Fruit fly (Drosophila melanogaster): ENCODE measurements around the gene Stam.

Gene Stam

dm6 chr2L:10856328-10856942 is 1.9 kb upstream of the Stam start, which contains the start of gene Dnz1 (continued):
- no peak for TF ChIP-seq CG15601 (tag; optimal IDR thresholded peaks at IDR 0.05)
- no peak for TF ChIP-seq sr (GFP tag; IDR thresholded peaks at IDR 0.05)
- no peak for TF ChIP-seq C15 (GFP tag; IDR thresholded peaks at IDR 0.05)
- TF ChIP-seq Bteb2 (GFP tag; optimal IDR thresholded peaks at IDR 0.05): no peak
- no peak for TF ChIP-seq Gsc (GFP tag; IDR thresholded peaks at IDR 0.05)
- TF ChIP-seq CG9932 (GFP tag; IDR thresholded peaks at IDR 0.05): peak; percentile 92
- TF ChIP-seq dpn (GFP tag; optimal IDR thresholded peaks at IDR 0.05): peak in 1 of 2 experiments; percentile 54
- TF ChIP-seq ab (GFP tag; optimal IDR thresholded peaks at IDR 0.05): no peak
- TF ChIP-seq Tbp (GFP tag; optimal IDR thresholded peaks at IDR 0.05): no peak
- TF ChIP-seq CG12769 (tag; optimal IDR thresholded peaks at IDR 0.05): no peak
- no peak for TF ChIP-seq pros (GFP tag; optimal IDR thresholded peaks at IDR 0.05)
- TF ChIP-seq fu2 (GFP tag; optimal IDR thresholded peaks at IDR 0.05): peak; percentile 28
- no peak for TF ChIP-seq h (optimal IDR thresholded peaks at IDR 0.05)
- no peak for TF ChIP-seq dan (GFP tag; IDR thresholded peaks at IDR 0.05)
- no peak for TF ChIP-seq sc (optimal IDR thresholded peaks at IDR 0.05)
- no peak for TF ChIP-seq sc (GFP tag; optimal IDR thresholded peaks at IDR 0.05)
- TF ChIP-seq gem (tag; optimal IDR thresholded peaks at IDR 0.05): peak; percentile 73
- TF ChIP-seq cwo (GFP tag; optimal IDR thresholded peaks at IDR 0.05): peak; percentile 38
- TF ChIP-seq CG31224 (GFP tag; IDR thresholded peaks at IDR 0.05): peak; percentile 17; the same call in 1 of the 2 replicates
- peak; percentile 49 for TF ChIP-seq CG12659 (GFP tag; optimal IDR thresholded peaks at IDR 0.05)
- peak; percentile 60; the same call in 1 of the 2 replicates for TF ChIP-seq CG17328 (GFP tag; IDR thresholded peaks at IDR 0.05)
- no peak for TF ChIP-seq Eip74EF (GFP tag; optimal IDR thresholded peaks at IDR 0.05)
- peak; percentile 26 for TF ChIP-seq CG10654 (GFP tag; optimal IDR thresholded peaks at IDR 0.05)
- no peak for TF ChIP-seq Sry-δ (GFP tag; optimal IDR thresholded peaks at IDR 0.05)
- TF ChIP-seq CTCF (GFP tag; optimal IDR thresholded peaks at IDR 0.05): no peak
- peak; percentile 54 for TF ChIP-seq CG1024 (GFP tag; IDR thresholded peaks at IDR 0.05)
- TF ChIP-seq tio (GFP tag; optimal IDR thresholded peaks at IDR 0.05): no peak
- TF ChIP-seq chinmo (GFP tag; IDR thresholded peaks at IDR 0.05; ENCODE audit: partially characterized antibody): no peak
- TF ChIP-seq wdn (GFP tag; IDR thresholded peaks at IDR 0.05): peak; percentile 54; the same call in 1 of the 2 replicates
- TF ChIP-seq CG8924 (tag; optimal IDR thresholded peaks at IDR 0.05): peak; percentile 35
- peak; percentile 50; the same call in 1 of the 2 replicates for TF ChIP-seq H2.0 (GFP tag; IDR thresholded peaks at IDR 0.05)
- TF ChIP-seq CG6254 (GFP tag; optimal IDR thresholded peaks at IDR 0.05): no peak
- TF ChIP-seq lab (GFP tag; optimal IDR thresholded peaks at IDR 0.05): peak; percentile 51
- no peak for TF ChIP-seq CG16813 (GFP tag; IDR thresholded peaks at IDR 0.05; ENCODE audit: partially characterized antibody)
- no peak for TF ChIP-seq CG31365 (tag; optimal IDR thresholded peaks at IDR 0.05)
- TF ChIP-seq D19B (GFP tag; optimal IDR thresholded peaks at IDR 0.05): no peak
- TF ChIP-seq Neu2 (GFP tag; optimal IDR thresholded peaks at IDR 0.05; ENCODE audit: borderline replicate concordance): no peak
- no peak for TF ChIP-seq CG2875 (GFP tag; optimal IDR thresholded peaks at IDR 0.05)
- TF ChIP-seq zfh2 (GFP tag; optimal IDR thresholded peaks at IDR 0.05): peak; percentile 58
- peak; percentile 4 for TF ChIP-seq Sin3A (optimal IDR thresholded peaks at IDR 0.05)
- TF ChIP-seq CG11247 (GFP tag; IDR thresholded peaks at IDR 0.05): peak; percentile 75
- TF ChIP-seq cg (GFP tag; optimal IDR thresholded peaks at IDR 0.05): no peak
- TF ChIP-seq Kr (GFP tag; optimal IDR thresholded peaks at IDR 0.05): no peak
- TF ChIP-seq bab2 (GFP tag; optimal IDR thresholded peaks at IDR 0.05): peak; percentile 46
- no peak for TF ChIP-seq CG3407 (GFP tag; optimal IDR thresholded peaks at IDR 0.05)
- TF ChIP-seq disco-r (GFP tag; optimal IDR thresholded peaks at IDR 0.05): no peak
- peak; percentile 70 for TF ChIP-seq lilli (GFP tag; optimal IDR thresholded peaks at IDR 0.05)
- no peak for TF ChIP-seq CG10274 (GFP tag; optimal IDR thresholded peaks at IDR 0.05)
- TF ChIP-seq Elba2 (GFP tag; optimal IDR thresholded peaks at IDR 0.05): no peak
- no peak for TF ChIP-seq CG17802 (tag; optimal IDR thresholded peaks at IDR 0.05)
- no peak for TF ChIP-seq CG2129 (GFP tag; IDR thresholded peaks at IDR 0.05; ENCODE audit: partially characterized antibody)
